Fruit fly (Drosophila melanogaster): ENCODE measurements around the gene Tspo.
A peak's percentile ranks its signal among the peaks of the same experiment; 100 is the strongest.

The Tspo gene

DNA sequence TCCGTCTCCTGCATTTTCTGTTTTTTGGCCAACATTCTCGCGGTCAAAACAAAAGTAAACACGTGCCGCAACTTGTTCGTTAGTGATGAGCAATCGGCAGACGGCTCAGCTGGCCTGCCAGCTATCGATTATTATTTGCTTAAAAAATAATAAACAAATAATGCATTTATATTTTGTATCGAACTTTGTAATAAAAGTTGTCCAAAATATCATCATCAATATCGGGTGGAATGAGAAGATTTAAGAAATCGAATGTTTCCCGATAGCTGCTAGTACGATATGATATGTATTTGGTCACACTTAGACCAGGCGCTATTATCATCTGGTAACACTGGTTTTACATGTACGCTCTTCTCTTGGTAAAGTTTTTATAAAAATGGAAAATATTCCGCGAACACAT lies 8.6 kb downstream of the Tspo start, which contains the start of the genes Nle and Sf3b1 (continued):
- TF ChIP-seq lilli (GFP tag; optimal IDR thresholded peaks at IDR 0.05), result peak; percentile 64
- no peak for TF ChIP-seq CG8388 (GFP tag; optimal IDR thresholded peaks at IDR 0.05)
- TF ChIP-seq ash1 (GFP tag; optimal IDR thresholded peaks at IDR 0.05), result no peak
- TF ChIP-seq CG7987 (GFP tag; optimal IDR thresholded peaks at IDR 0.05), result peak; percentile 53
- no peak for TF ChIP-seq CG31441 (GFP tag; IDR thresholded peaks at IDR 0.05)
- no peak for TF ChIP-seq dati (GFP tag; IDR thresholded peaks at IDR 0.05)
- no peak; the same call in 1 of the 2 replicates for TF ChIP-seq CG4404 (GFP tag; IDR thresholded peaks at IDR 0.05)
- no peak for TF ChIP-seq ken (GFP tag; IDR thresholded peaks at IDR 0.05)
- peak; percentile 71 for TF ChIP-seq nerfin-1 (tag; optimal IDR thresholded peaks at IDR 0.05)
- TF ChIP-seq Dfd (GFP tag; optimal IDR thresholded peaks at IDR 0.05), result no peak
- TF ChIP-seq CG14441 (GFP tag; IDR thresholded peaks at IDR 0.05), result 0 out of 2 replicates have a peak, but pooled peaks have one; percentile 33
- TF ChIP-seq gsb (GFP tag; IDR thresholded peaks at IDR 0.05), result no peak
- no peak for TF ChIP-seq Tbp (GFP tag; optimal IDR thresholded peaks at IDR 0.05)
- no peak for TF ChIP-seq CG2889 (GFP tag; IDR thresholded peaks at IDR 0.05)
- TF ChIP-seq h (optimal IDR thresholded peaks at IDR 0.05), result no peak
- TF ChIP-seq cwo (GFP tag; optimal IDR thresholded peaks at IDR 0.05), result peak; percentile 97
- TF ChIP-seq CrebB (tag; optimal IDR thresholded peaks at IDR 0.05), result no peak
- TF ChIP-seq fd96Cb (tag; optimal IDR thresholded peaks at IDR 0.05), result no peak
- no peak for TF ChIP-seq fd64A (GFP tag; optimal IDR thresholded peaks at IDR 0.05)
- TF ChIP-seq Jarid2 (GFP tag; optimal IDR thresholded peaks at IDR 0.05), result no peak
- TF ChIP-seq gt (GFP tag; IDR thresholded peaks at IDR 0.05), result no peak
- no peak for TF ChIP-seq ranshi (GFP tag; IDR thresholded peaks at IDR 0.05)
- no peak for TF ChIP-seq CG18619 (GFP tag; optimal IDR thresholded peaks at IDR 0.05)
- TF ChIP-seq dan (GFP tag; IDR thresholded peaks at IDR 0.05), result no peak
- no peak for TF ChIP-seq CG11398 (GFP tag; optimal IDR thresholded peaks at IDR 0.05)
- peak; percentile 80 for TF ChIP-seq nerfin-2 (GFP tag; IDR thresholded peaks at IDR 0.05; ENCODE audit: partially characterized antibody)
- TF ChIP-seq gce (GFP tag; IDR thresholded peaks at IDR 0.05), result no peak
- TF ChIP-seq HmgZ (tag; optimal IDR thresholded peaks at IDR 0.05), result peak; percentile 35
- TF ChIP-seq ERR (GFP tag; optimal IDR thresholded peaks at IDR 0.05), result no peak
- TF ChIP-seq D (optimal IDR thresholded peaks at IDR 0.05), result no peak
- no peak for TF ChIP-seq D (GFP tag; optimal IDR thresholded peaks at IDR 0.05)
- TF ChIP-seq run (tag; optimal IDR thresholded peaks at IDR 0.05), result no peak
- no peak for TF ChIP-seq CG2199 (GFP tag; IDR thresholded peaks at IDR 0.05)
- no peak for TF ChIP-seq CG15073 (GFP tag; optimal IDR thresholded peaks at IDR 0.05)
- no peak for TF ChIP-seq luna (GFP tag; optimal IDR thresholded peaks at IDR 0.05)
- no peak for TF ChIP-seq kni (GFP tag; optimal IDR thresholded peaks at IDR 0.05)
- peak; percentile 8 for TF ChIP-seq CG2202 (tag; optimal IDR thresholded peaks at IDR 0.05)
- TF ChIP-seq CG8478 (optimal IDR thresholded peaks at IDR 0.05), result no peak
- no peak for TF ChIP-seq CG1024 (GFP tag; IDR thresholded peaks at IDR 0.05)
- TF ChIP-seq CG6813 (GFP tag; optimal IDR thresholded peaks at IDR 0.05), result no peak
- no peak for TF ChIP-seq yki (optimal IDR thresholded peaks at IDR 0.05)
- no peak for TF ChIP-seq fd102C (GFP tag; optimal IDR thresholded peaks at IDR 0.05)
- no peak for TF ChIP-seq H15 (GFP tag; IDR thresholded peaks at IDR 0.05)
- TF ChIP-seq CG4282 (GFP tag; optimal IDR thresholded peaks at IDR 0.05), result no peak
- TF ChIP-seq HmgD (GFP tag; optimal IDR thresholded peaks at IDR 0.05), result no peak
- TF ChIP-seq MESR4 (GFP tag; optimal IDR thresholded peaks at IDR 0.05), result peak; percentile 58
- no peak for TF ChIP-seq trh (GFP tag; optimal IDR thresholded peaks at IDR 0.05)
- peak; percentile 80 for TF ChIP-seq CG10267 (tag; optimal IDR thresholded peaks at IDR 0.05)
- TF ChIP-seq ssp (GFP tag; IDR thresholded peaks at IDR 0.05), result no peak
- peak; percentile 77 for TF ChIP-seq Sry-β (GFP tag; optimal IDR thresholded peaks at IDR 0.05)
- no peak for TF ChIP-seq Sox100B (GFP tag; optimal IDR thresholded peaks at IDR 0.05)
- no peak for TF ChIP-seq jing (GFP tag; optimal IDR thresholded peaks at IDR 0.05)
- TF ChIP-seq CG10431 (GFP tag; optimal IDR thresholded peaks at IDR 0.05), result no peak
- no peak for TF ChIP-seq wek (GFP tag; optimal IDR thresholded peaks at IDR 0.05)
